Worm (Caenorhabditis elegans): ENCODE results near the gene B0336.7.
A peak's percentile ranks its signal among the peaks of the same experiment; 100 is the strongest.

The B0336.7 gene

DNA sequence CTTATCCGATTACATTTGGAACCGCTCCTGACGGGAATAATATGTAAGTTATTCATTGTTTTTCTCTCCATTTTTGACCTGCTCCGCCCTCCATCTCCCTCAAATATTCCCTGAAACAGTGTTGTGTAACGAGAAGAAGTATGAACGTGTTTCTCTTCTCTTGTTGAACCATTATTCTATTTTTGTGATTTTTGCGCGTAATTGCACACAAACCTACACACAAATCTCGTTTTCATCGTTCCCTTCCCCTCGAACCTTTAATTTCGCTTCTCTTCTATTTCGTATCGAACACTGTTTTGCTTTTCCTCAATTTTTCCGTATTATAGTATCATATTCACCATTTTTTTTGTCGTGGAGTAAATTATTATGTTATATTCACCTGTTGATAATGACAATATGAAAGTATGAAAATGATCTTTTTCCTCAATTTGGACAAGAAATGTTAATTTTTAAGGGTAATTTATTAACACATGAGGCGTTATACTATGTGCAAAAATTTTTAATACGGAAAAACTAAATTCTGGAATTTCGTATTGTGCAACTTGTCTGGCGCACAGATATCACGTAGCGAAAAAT lies 20.1 kb upstream of the B0336.7 start:
- TF ChIP-seq ZK546.5 (tag; optimal IDR thresholded peaks at IDR 0.05) (no peak), lsy-12 (tag; optimal IDR thresholded peaks at IDR 0.05) (peak; percentile 18), elt-2 (tag; optimal IDR thresholded peaks at IDR 0.05) (peak; percentile 3), ama-1 (optimal IDR thresholded peaks at IDR 0.05) (peak; percentile 77), R02D3.7 (tag; optimal IDR thresholded peaks at IDR 0.05) (no peak)

- peak; percentile 32 for TF ChIP-seq mdl-1 (tag; optimal IDR thresholded peaks at IDR 0.05)
- no peak for TF ChIP-seq eor-1 (tag; optimal IDR thresholded peaks at IDR 0.05)
- TF ChIP-seq elt-2 (tag; optimal IDR thresholded peaks at IDR 0.05), result peak; percentile 63
- TF ChIP-seq skn-1 (tag; optimal IDR thresholded peaks at IDR 0.05), result peak; percentile 24
- peak; percentile 65 for TF ChIP-seq ceh-28 (tag; optimal IDR thresholded peaks at IDR 0.05)
- no peak for TF ChIP-seq nhr-237 (tag; optimal IDR thresholded peaks at IDR 0.05)
- TF ChIP-seq zag-1 (tag; optimal IDR thresholded peaks at IDR 0.05), result no peak
- TF ChIP-seq nfya-1 (tag; optimal IDR thresholded peaks at IDR 0.05; ENCODE audit: insufficient read depth), result peak; percentile 90
- peak; percentile 88 for TF ChIP-seq lin-39 (tag; optimal IDR thresholded peaks at IDR 0.05)
- TF ChIP-seq snpc-4 (tag; optimal IDR thresholded peaks at IDR 0.05), result peak; percentile 89
- TF ChIP-seq nhr-11 (tag; optimal IDR thresholded peaks at IDR 0.05), result no peak
- peak in 1 of 3 experiments; percentile 26 for TF ChIP-seq elt-3 (tag; optimal IDR thresholded peaks at IDR 0.05)
- no peak for TF ChIP-seq sea-2 (GFP tag; optimal IDR thresholded peaks at IDR 0.05)
- peak; percentile 88 for TF ChIP-seq hmg-11 (tag; optimal IDR thresholded peaks at IDR 0.05)
- TF ChIP-seq jun-1 (tag; optimal IDR thresholded peaks at IDR 0.05), result peak; percentile 78
- peak; percentile 34 for TF ChIP-seq unc-62 (GFP tag; optimal IDR thresholded peaks at IDR 0.05)
- no peak for TF ChIP-seq nhr-77 (tag; optimal IDR thresholded peaks at IDR 0.05)
- TF ChIP-seq R02D3.7 (tag; optimal IDR thresholded peaks at IDR 0.05), result peak; percentile 29
- no peak for TF ChIP-seq ztf-4 (tag; optimal IDR thresholded peaks at IDR 0.05)
- TF ChIP-seq pha-4 (tag; optimal IDR thresholded peaks at IDR 0.05), result peak; percentile 78
- peak; percentile 82 for TF ChIP-seq ama-1 (optimal IDR thresholded peaks at IDR 0.05)
- TF ChIP-seq nhr-25 (tag; optimal IDR thresholded peaks at IDR 0.05), result peak; percentile 75
- peak; percentile 63 for TF ChIP-seq nhr-23 (tag; optimal IDR thresholded peaks at IDR 0.05)
- TF ChIP-seq lin-15B (tag; optimal IDR thresholded peaks at IDR 0.05), result peak; percentile 70
Measured at ce11 chrIII:5715467-5715866, 18.3 kb upstream of the B0336.7 start.

ce11 chrIII:5714984-5715454 lies 17.9 kb upstream of the B0336.7 start:
- TF ChIP-seq snpc-4 (tag; optimal IDR thresholded peaks at IDR 0.05) (no peak), nhr-43 (tag; optimal IDR thresholded peaks at IDR 0.05; ENCODE audit: poor library complexity, severe bottlenecking) (peak; percentile 76), ceh-82 (tag; optimal IDR thresholded peaks at IDR 0.05) (no peak), ama-1 (optimal IDR thresholded peaks at IDR 0.05) (peak; percentile 59), pha-4 (tag; optimal IDR thresholded peaks at IDR 0.05) (no peak), ztf-4 (tag; optimal IDR thresholded peaks at IDR 0.05) (peak; percentile 55)

ce11 chrIII:5714230-5714983 lies 17.2 kb upstream of the B0336.7 start, which contains the start of gene arf-1:
arf-1 (plus strand) TSS chrIII:5714886.
- TF ChIP-seq fkh-10 (GFP tag; optimal IDR thresholded peaks at IDR 0.05), result no peak
- peak; percentile 17 for TF ChIP-seq elt-2 (tag; optimal IDR thresholded peaks at IDR 0.05)
- TF ChIP-seq nhr-25 (tag; optimal IDR thresholded peaks at IDR 0.05), result no peak
- TF ChIP-seq aly-2 (tag; optimal IDR thresholded peaks at IDR 0.05), result no peak
- no peak for TF ChIP-seq pha-4 (tag; optimal IDR thresholded peaks at IDR 0.05)
- TF ChIP-seq nhr-77 (tag; optimal IDR thresholded peaks at IDR 0.05), result peak; percentile 54

DNA sequence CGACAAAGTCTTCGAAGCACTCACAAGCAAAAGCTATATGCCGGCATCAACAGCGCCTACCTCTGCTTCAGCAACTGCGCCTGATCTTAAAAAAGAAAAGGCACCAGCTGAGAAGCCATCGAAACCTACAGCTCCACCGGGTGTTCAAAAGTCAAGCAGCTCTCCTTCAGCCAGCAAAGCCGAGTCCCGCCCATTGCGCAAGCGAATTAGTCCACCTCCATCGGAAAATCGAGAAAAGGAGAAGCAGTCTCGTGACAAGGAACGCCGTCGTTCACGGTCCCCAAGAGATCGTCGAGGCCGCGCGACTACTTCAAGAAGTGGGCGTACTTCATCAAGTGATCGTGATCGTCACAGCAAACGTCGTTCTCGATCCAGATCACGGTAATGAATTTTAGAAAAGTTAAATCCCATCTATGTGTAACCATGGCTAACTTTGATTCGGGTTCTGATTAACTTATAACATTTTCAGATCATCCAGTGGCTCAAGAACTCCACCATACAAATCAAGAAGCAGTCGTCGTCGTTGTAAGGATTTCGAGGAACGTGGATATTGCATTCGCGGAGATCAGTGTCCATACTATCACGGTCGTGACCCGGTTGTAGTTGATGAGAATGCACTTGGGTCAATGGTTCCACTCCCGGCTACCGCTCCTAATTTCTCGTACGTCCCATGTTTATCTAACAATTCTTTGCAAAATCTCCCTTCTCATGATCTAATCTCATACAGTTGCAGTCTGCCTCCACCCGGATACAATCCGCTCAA lies 14.9 kb upstream of the B0336.7 start:
- TF ChIP-seq ama-1 (optimal IDR thresholded peaks at IDR 0.05), result no peak
- no peak for TF ChIP-seq mdl-1 (tag; optimal IDR thresholded peaks at IDR 0.05)
- TF ChIP-seq fkh-10 (GFP tag; optimal IDR thresholded peaks at IDR 0.05), result no peak
- TF ChIP-seq elt-3 (tag; optimal IDR thresholded peaks at IDR 0.05), result no peak
- TF ChIP-seq nhr-28 (tag; optimal IDR thresholded peaks at IDR 0.05), result no peak
- TF ChIP-seq fos-1 (tag; optimal IDR thresholded peaks at IDR 0.05), result no peak
- TF ChIP-seq elt-2 (tag; optimal IDR thresholded peaks at IDR 0.05), result no peak
- TF ChIP-seq ceh-16 (tag; optimal IDR thresholded peaks at IDR 0.05), result no peak
- TF ChIP-seq eor-1 (tag; optimal IDR thresholded peaks at IDR 0.05), result no peak
- TF ChIP-seq ztf-11 (tag; optimal IDR thresholded peaks at IDR 0.05), result no peak
- no peak for TF ChIP-seq lin-39 (tag; optimal IDR thresholded peaks at IDR 0.05)
- TF ChIP-seq lin-15B (tag; optimal IDR thresholded peaks at IDR 0.05), result no peak
- TF ChIP-seq nhr-23 (tag; optimal IDR thresholded peaks at IDR 0.05), result no peak
- no peak for TF ChIP-seq nhr-76 (tag; optimal IDR thresholded peaks at IDR 0.05)
- TF ChIP-seq nhr-11 (tag; optimal IDR thresholded peaks at IDR 0.05), result no peak

Data from whole organism, L3 larva.